Fruit fly (Drosophila melanogaster): Measurements from ENCODE around the gene I-t.

I-t gene

dm6 chr3R:11750294-11750432 is 46.3 kb downstream of the I-t start, which contains the start of gene CG43062:
TSS of gene CG43062 (plus strand) at chr3R:11750333.
- no peak for TF ChIP-seq CG9139 (GFP tag; optimal IDR thresholded peaks at IDR 0.05)
- no peak for TF ChIP-seq CG3032 (tag; optimal IDR thresholded peaks at IDR 0.05)
- TF ChIP-seq CG16779 (tag; optimal IDR thresholded peaks at IDR 0.05): no peak
- TF ChIP-seq CG6163 (GFP tag; IDR thresholded peaks at IDR 0.05): no peak
- no peak for TF ChIP-seq CG11902 (GFP tag; optimal IDR thresholded peaks at IDR 0.05)
- TF ChIP-seq CG34406 (GFP tag; optimal IDR thresholded peaks at IDR 0.05): no peak
- no peak for TF ChIP-seq Gug (GFP tag; IDR thresholded peaks at IDR 0.05)
- no peak for TF ChIP-seq fkh (GFP tag; optimal IDR thresholded peaks at IDR 0.05)
- no peak for TF ChIP-seq salr (GFP tag; optimal IDR thresholded peaks at IDR 0.05)
- no peak for TF ChIP-seq CG32006 (GFP tag; optimal IDR thresholded peaks at IDR 0.05)
- TF ChIP-seq dsx (GFP tag; optimal IDR thresholded peaks at IDR 0.05; ENCODE audit: poor library complexity, severe bottlenecking): no peak
- TF ChIP-seq lz (GFP tag; optimal IDR thresholded peaks at IDR 0.05): no peak
- TF ChIP-seq OdsH (GFP tag; optimal IDR thresholded peaks at IDR 0.05): no peak
- no peak for TF ChIP-seq CG10669 (GFP tag; optimal IDR thresholded peaks at IDR 0.05)
- TF ChIP-seq CG1621 (tag; optimal IDR thresholded peaks at IDR 0.05): no peak
- no peak for TF ChIP-seq cyc (GFP tag; optimal IDR thresholded peaks at IDR 0.05)
- TF ChIP-seq vri (GFP tag; optimal IDR thresholded peaks at IDR 0.05): no peak
- TF ChIP-seq CG6854 (GFP tag; optimal IDR thresholded peaks at IDR 0.05): no peak
- no peak for TF ChIP-seq Ets96B (tag; optimal IDR thresholded peaks at IDR 0.05)

- TF ChIP-seq CG6163 (GFP tag; IDR thresholded peaks at IDR 0.05) (no peak), Hr4 (GFP tag; optimal IDR thresholded peaks at IDR 0.05) (peak; percentile 37), topi (GFP tag; optimal IDR thresholded peaks at IDR 0.05) (no peak), svp (GFP tag) (peak; percentile 63), lz (GFP tag; optimal IDR thresholded peaks at IDR 0.05) (no peak), Eip78C (GFP tag) (peak; percentile 54)
These were observed 47.9 kb downstream of the I-t start for dm6 chr3R:11751756-11752155.

All from whole organism, prepupa.